Worm (Caenorhabditis elegans) whole organism, L3 larva: ENCODE data around the gene C06G3.3.

Experiments used
- ZK546.5 ChIP-seq: sonication (generic microtip); optimal IDR thresholded peaks from 2 replicates; lab custom pipeline; 2017; ENCODE audit warnings: missing biosample characterization, missing genetic modification characterization
- ceh-9 ChIP-seq: sonication (generic microtip); optimal IDR thresholded peaks from 2 replicates; lab custom pipeline; 2018; ENCODE audit warnings: missing biosample characterization, missing genetic modification characterization
- elt-1 ChIP-seq: fragments of 150-350 bp; optimal IDR thresholded peaks from 2 replicates; lab custom pipeline; 2014; ENCODE audit warnings: missing biosample characterization, missing genetic modification characterization
- elt-2 ChIP-seq: sonication (generic microtip); optimal IDR thresholded peaks from 2 replicates; lab custom pipeline; 2016; ENCODE audit warnings: missing genetic modification reagents, mild to moderate bottlenecking, missing genetic modification characterization, missing compliant biosample characterization
- fos-1 ChIP-seq: fragments of 150-350 bp; optimal IDR thresholded peaks from 2 replicates; lab custom pipeline; 2014; ENCODE audit warnings: missing biosample characterization, missing genetic modification characterization
- mdl-1 ChIP-seq: fragments of 150-350 bp; optimal IDR thresholded peaks from 2 replicates; lab custom pipeline; 2014; ENCODE audit warnings: missing biosample characterization, missing genetic modification characterization
- pqm-1 ChIP-seq: fragments of 150-350 bp; optimal IDR thresholded peaks from 2 replicates; lab custom pipeline; 2017; ENCODE audit warnings: missing biosample characterization, missing genetic modification characterization, inconsistent platforms
- snpc-4 ChIP-seq: fragments of 150-350 bp; optimal IDR thresholded peaks from 2 replicates; lab custom pipeline; 2014; ENCODE audit warnings: missing biosample characterization, missing genetic modification characterization
- ztf-4 ChIP-seq: fragments of 150-350 bp; optimal IDR thresholded peaks from 2 replicates; lab custom pipeline; 2014; ENCODE audit warnings: missing biosample characterization, missing genetic modification characterization

ce11 chrIV:6997918-6998317 is 38.0 kb upstream of the C06G3.3 start:
- no peak for TF ChIP-seq elt-1
- no peak for TF ChIP-seq ztf-4 (tag; lab: Kevin White, UChicago)
- TF ChIP-seq ceh-9 (tag; lab: Kevin White, UChicago), result no peak
- no peak for TF ChIP-seq elt-2 (tag; lab: Kevin White, UChicago)
- no peak for TF ChIP-seq ZK546.5 (tag; lab: Kevin White, UChicago)
- no peak for TF ChIP-seq fos-1 (tag; lab: Kevin White, UChicago)
- no peak for TF ChIP-seq snpc-4
- no peak for TF ChIP-seq pqm-1 (tag; lab: Kevin White, UChicago)
- no peak for TF ChIP-seq mdl-1 (tag; lab: Kevin White, UChicago)
